Worm (Caenorhabditis elegans) whole organism, L4/young adult: ENCODE results near the gene C07H6.9.

Experiments
- dao-5 ChIP-seq: sonication (generic microtip); optimal IDR thresholded peaks from 2 replicates; lab custom pipeline; 2016; ENCODE audit warnings: missing genotype, missing genetic modification characterization, moderate library complexity, missing compliant biosample characterization
- him-1 ChIP-seq: sonication (generic microtip); optimal IDR thresholded peaks from 2 replicates; lab custom pipeline; 2016; ENCODE audit warnings: missing genotype, missing genetic modification reagents, missing genetic modification characterization, missing compliant biosample characterization

DNA sequence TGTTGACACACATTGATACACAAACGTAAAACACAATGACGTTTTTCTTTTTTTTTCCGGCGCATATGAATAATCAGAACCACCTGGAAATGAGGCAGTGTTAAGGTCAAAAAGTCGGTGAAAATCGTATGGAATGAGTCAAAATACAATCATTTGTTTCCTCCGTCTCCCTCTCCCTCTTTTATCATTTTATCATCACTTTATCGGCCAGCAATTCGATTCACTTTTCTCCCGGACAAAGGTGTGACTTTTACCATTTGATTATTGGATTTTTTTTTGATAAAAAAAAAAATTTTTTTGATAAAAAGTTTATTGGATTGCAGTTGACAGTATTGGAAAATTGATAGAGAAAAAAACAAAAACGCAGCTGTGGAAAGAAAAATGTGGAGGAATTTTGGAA lies 20.3 kb downstream of the C07H6.9 start:
- TF ChIP-seq him-1 (tag; lab: Kevin White, UChicago) (no peak), dao-5 (no peak)
